Fruit fly (Drosophila melanogaster) whole organism, larva: ENCODE measurements around the gene holn1.
A peak's percentile ranks its signal among the peaks of the same experiment; 100 is the strongest.

Source experiments
- noc ChIP-seq: fragments of 200-800 bp; sonication (Bioruptor generic); optimal IDR thresholded peaks from 3 replicates; lab custom pipeline; 2019; ENCODE audit warnings: missing biosample characterization, mild to moderate bottlenecking, missing genetic modification characterization, moderate library complexity

holn1 gene

dm6 chr2L:10435606-10436160, at the start of gene holn1, which contains the start of gene TBC1D16:
holn1 (plus strand) TSS chr2L:10435995.
TBC1D16 (minus strand) TSS chr2L:10435656.
- TF ChIP-seq noc (tag; lab: Kevin White, UChicago) = no peak

- TF ChIP-seq noc (tag; lab: Kevin White, UChicago) = peak; percentile 53
Observed at dm6 chr2L:10386208-10386805, 49.5 kb upstream of the holn1 start, which contains the start of the genes Cdk1 and mRpS7. Cdk1 (minus strand) TSS chr2L:10386262. mRpS7 (plus strand) TSS chr2L:10386662.

- TF ChIP-seq noc (tag; lab: Kevin White, UChicago) = no peak
Observed at dm6 chr2L:10386824-10387223, 49.0 kb upstream of the holn1 start.

dm6 chr2L:10387869-10388726, 47.7 kb upstream of the holn1 start, which contains the start of gene da:
da (plus strand) TSS chr2L:10388105.
- peak; percentile 31 for TF ChIP-seq noc (tag; lab: Kevin White, UChicago)

dm6 chr2L:10393467-10393866, 42.3 kb upstream of the holn1 start:
- TF ChIP-seq noc (tag; lab: Kevin White, UChicago) = no peak

- no peak for TF ChIP-seq noc (tag; lab: Kevin White, UChicago)
Observed at dm6 chr2L:10395035-10395434, 40.8 kb upstream of the holn1 start.

dm6 chr2L:10395642-10396487, 39.9 kb upstream of the holn1 start, which contains the start of gene Mdh1:
Mdh1 (minus strand) TSS chr2L:10396332.
- TF ChIP-seq noc (tag; lab: Kevin White, UChicago) = no peak

- TF ChIP-seq noc (tag; lab: Kevin White, UChicago) = no peak
Observed at dm6 chr2L:10396488-10396824, 39.3 kb upstream of the holn1 start, which contains the start of gene Cnot4. Cnot4 (plus strand) TSS chr2L:10396716.

- no peak for TF ChIP-seq noc (tag; lab: Kevin White, UChicago)
Observed at dm6 chr2L:10396877-10397587, 38.8 kb upstream of the holn1 start.

dm6 chr2L:10403803-10404315, 31.9 kb upstream of the holn1 start:
- TF ChIP-seq noc (tag; lab: Kevin White, UChicago) = no peak

dm6 chr2L:10405008-10405654, 30.7 kb upstream of the holn1 start, which contains the start of the genes CG17768, LSm-4 and Ir31a:
CG17768 (minus strand) TSS chr2L:10405203.
LSm-4 (minus strand) TSS chr2L:10405203.
Ir31a (plus strand) TSS chr2L:10405565.
- TF ChIP-seq noc (tag; lab: Kevin White, UChicago) = no peak

dm6 chr2L:10408122-10408576, 27.6 kb upstream of the holn1 start, which contains the start of the genes Ip259 and RpS27A:
Ip259 (plus strand) TSS chr2L:10408352.
RpS27A (plus strand) TSS chr2L:10408352.
- no peak for TF ChIP-seq noc (tag; lab: Kevin White, UChicago)
